Worm (Caenorhabditis elegans): ENCODE data around the gene fkh-4.

DNA sequence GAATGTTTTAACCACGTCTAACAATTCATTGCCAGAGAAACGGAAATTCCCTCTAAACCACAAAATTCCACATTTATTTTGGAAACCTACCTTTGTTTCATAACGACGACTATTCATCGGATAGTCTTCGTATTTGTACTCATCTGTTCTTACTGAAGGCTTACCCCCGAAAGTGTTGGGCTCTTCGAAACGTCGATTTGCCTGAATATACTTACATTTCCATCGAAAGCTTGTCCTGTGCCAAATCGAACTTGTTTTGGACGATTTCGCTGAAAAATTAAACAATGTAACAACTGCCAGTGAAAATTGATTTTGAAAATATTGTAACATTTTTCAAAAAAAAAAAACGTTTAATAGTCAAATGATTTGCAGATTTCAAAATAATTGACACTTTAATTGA, 33.9 kb upstream of the fkh-4 start, which contains the start of gene F02D10.3:
- no peak for TF ChIP-seq nhr-237 (tag; optimal IDR thresholded peaks at IDR 0.05)
- no peak for TF ChIP-seq efl-3 (GFP tag; optimal IDR thresholded peaks at IDR 0.05)
- TF ChIP-seq irx-1 (tag; optimal IDR thresholded peaks at IDR 0.05) = no peak
- no peak for TF ChIP-seq aly-2 (tag; optimal IDR thresholded peaks at IDR 0.05)
- TF ChIP-seq ceh-88 (GFP tag; IDR thresholded peaks at IDR 0.05) = no peak
- TF ChIP-seq ama-1 (optimal IDR thresholded peaks at IDR 0.05) = no peak
- TF ChIP-seq dpl-1 (GFP tag; optimal IDR thresholded peaks at IDR 0.05) = no peak
- no peak for TF ChIP-seq ceh-82 (tag; optimal IDR thresholded peaks at IDR 0.05)
- TF ChIP-seq nhr-90 (tag; optimal IDR thresholded peaks at IDR 0.05; ENCODE audit: poor library complexity) = no peak
- TF ChIP-seq pax-3 (tag; optimal IDR thresholded peaks at IDR 0.05) = no peak
- TF ChIP-seq grh-1 (GFP tag; IDR thresholded peaks at IDR 0.05) = no peak
- no peak for TF ChIP-seq zag-1 (tag; optimal IDR thresholded peaks at IDR 0.05)
- TF ChIP-seq snpc-4 (tag; optimal IDR thresholded peaks at IDR 0.05) = no peak
